Fruit fly (Drosophila melanogaster) whole organism, embryonic: ENCODE results near the gene CG13991.

ENCODE experiments used
- B-H2 ChIP-seq: fragments of 200-800 bp; sonication (Bioruptor generic); optimal IDR thresholded peaks from 2 replicates; lab custom pipeline; 2018; ENCODE audit warnings: missing biosample characterization, mild to moderate bottlenecking, missing genetic modification characterization
- Bgb ChIP-seq: fragments of 200-800 bp; sonication (Bioruptor generic); IDR thresholded peaks from 2 replicates; pipeline ENCODE4 v1.3.6; 2022; ENCODE audit warnings: missing biosample characterization, missing genetic modification characterization; ENCODE audit not compliant: partially characterized antibody
- BtbVII ChIP-seq: fragments of 200-800 bp; sonication (Bioruptor generic); optimal IDR thresholded peaks from 3 replicates; lab custom pipeline; 2017; ENCODE audit warnings: missing biosample characterization, mild to moderate bottlenecking, missing genetic modification characterization
- CG11398 ChIP-seq: fragments of 200-800 bp; sonication (Bioruptor generic); optimal IDR thresholded peaks from 2 replicates; lab custom pipeline; 2016; ENCODE audit warnings: missing biosample characterization, missing genetic modification characterization
- CG11560 ChIP-seq: fragments of 200-800 bp; sonication (Bioruptor generic); IDR thresholded peaks from 3 replicates; pipeline ENCODE4 v1.3.6; 2022; ENCODE audit warnings: missing biosample characterization, missing genetic modification characterization
- CG11696 ChIP-seq: fragments of 200-800 bp; sonication (Bioruptor generic); IDR thresholded peaks from 2 replicates; pipeline ENCODE4 v1.3.6; 2022; ENCODE audit warnings: missing biosample characterization, missing genetic modification characterization
- CG12104 ChIP-seq: fragments of 200-800 bp; sonication (Bioruptor generic); optimal IDR thresholded peaks from 3 replicates; lab custom pipeline; 2016; ENCODE audit warnings: missing biosample characterization, missing genetic modification characterization
- CG12659 ChIP-seq: fragments of 200-800 bp; sonication (Bioruptor generic); optimal IDR thresholded peaks from 3 replicates; lab custom pipeline; 2017; ENCODE audit warnings: mild to moderate bottlenecking, missing biosample characterization, missing genetic modification reagents, missing genetic modification characterization
- CG14050 ChIP-seq: fragments of 200-800 bp; sonication (Bioruptor generic); IDR thresholded peaks from 3 replicates; pipeline ENCODE4 v1.3.6; 2022; ENCODE audit warnings: missing biosample characterization, missing genetic modification characterization
- CG17186 ChIP-seq: fragments of 200-800 bp; sonication (Bioruptor generic); optimal IDR thresholded peaks from 3 replicates; lab custom pipeline; 2017; ENCODE audit warnings: missing biosample characterization, missing genetic modification reagents, missing genetic modification characterization
- CG17568 ChIP-seq: fragments of 200-800 bp; sonication (Bioruptor generic); optimal IDR thresholded peaks from 2 replicates; lab custom pipeline; 2018; ENCODE audit warnings: missing biosample characterization, mild to moderate bottlenecking, missing genetic modification characterization, moderate library complexity
- CG2202 ChIP-seq: fragments of 200-800 bp; sonication (Bioruptor generic); optimal IDR thresholded peaks from 2 replicates; lab custom pipeline; 2018; ENCODE audit warnings: missing biosample characterization, mild to moderate bottlenecking, missing genetic modification characterization
- CG2678 ChIP-seq: fragments of 200-800 bp; sonication (Bioruptor generic); optimal IDR thresholded peaks from 3 replicates; lab custom pipeline; 2019; ENCODE audit warnings: missing biosample characterization, mild to moderate bottlenecking, missing genetic modification characterization, moderate library complexity
- CG30403 ChIP-seq: fragments of 200-800 bp; sonication (Bioruptor generic); optimal IDR thresholded peaks from 3 replicates; lab custom pipeline; 2016; ENCODE audit warnings: missing biosample characterization, missing genetic modification characterization
- CG7786 ChIP-seq: fragments of 200-800 bp; sonication (Bioruptor generic); optimal IDR thresholded peaks from 2 replicates; lab custom pipeline; 2016; ENCODE audit warnings: missing biosample characterization, missing genetic modification characterization
- Camta ChIP-seq: fragments of 200-800 bp; sonication (Bioruptor generic); optimal IDR thresholded peaks from 2 replicates; lab custom pipeline; 2016; ENCODE audit warnings: missing biosample characterization, missing genetic modification characterization
- Dll ChIP-seq: fragments of 200-800 bp; sonication (Bioruptor generic); IDR thresholded peaks from 4 replicates; pipeline ENCODE4 v1.3.6; 2022; ENCODE audit warnings: missing biosample characterization, missing genetic modification characterization; ENCODE audit not compliant: partially characterized antibody
- Dref ChIP-seq: fragments of 200-800 bp; sonication (Bioruptor generic); IDR thresholded peaks from 2 replicates; pipeline ENCODE4 v1.3.6; 2022; ENCODE audit warnings: missing biosample characterization, missing genetic modification characterization
- Ets97D ChIP-seq: fragments of 200-800 bp; sonication (Bioruptor generic); optimal IDR thresholded peaks from 3 replicates; lab custom pipeline; 2016; ENCODE audit warnings: missing biosample characterization, missing genetic modification characterization
- HLH4C ChIP-seq: fragments of 200-800 bp; sonication (Bioruptor generic); IDR thresholded peaks from 3 replicates; pipeline ENCODE4 v1.3.6; 2022; ENCODE audit warnings: missing biosample characterization, missing genetic modification characterization; ENCODE audit not compliant: partially characterized antibody
- MESR4 ChIP-seq: fragments of 200-800 bp; sonication (Bioruptor generic); optimal IDR thresholded peaks from 2 replicates; lab custom pipeline; 2018; ENCODE audit warnings: missing biosample characterization, mild to moderate bottlenecking, missing genetic modification characterization, moderate library complexity
- MTF-1 ChIP-seq: fragments of 200-800 bp; sonication (Bioruptor generic); optimal IDR thresholded peaks from 2 replicates; lab custom pipeline; 2018; ENCODE audit warnings: missing biosample characterization, mild to moderate bottlenecking, missing genetic modification characterization, borderline replicate concordance
- NK7.1 ChIP-seq: fragments of 200-800 bp; sonication (Bioruptor generic); optimal IDR thresholded peaks from 3 replicates; lab custom pipeline; 2016; ENCODE audit warnings: missing biosample characterization, missing genetic modification characterization
- Nf-YA ChIP-seq: fragments of 200-800 bp; sonication (Bioruptor generic); IDR thresholded peaks from 2 replicates; pipeline ENCODE4 v1.3.6; 2022; ENCODE audit warnings: missing biosample characterization, missing genetic modification characterization
- Ptx1 ChIP-seq: fragments of 200-800 bp; sonication (Bioruptor generic); IDR thresholded peaks from 2 replicates; pipeline ENCODE4 v1.3.6; 2022; ENCODE audit warnings: missing biosample characterization, missing genetic modification characterization
- abd-A ChIP-seq: fragments of 200-800 bp; sonication (Bioruptor generic); optimal IDR thresholded peaks from 3 replicates; lab custom pipeline; 2019; ENCODE audit warnings: missing biosample characterization, mild to moderate bottlenecking, missing genetic modification characterization, moderate library complexity
- crol ChIP-seq: fragments of 200-800 bp; sonication (Bioruptor generic); IDR thresholded peaks from 2 replicates; pipeline ENCODE4 v1.3.6; 2022; ENCODE audit warnings: missing biosample characterization, missing genetic modification characterization
- dpn ChIP-seq, 2 experiments: fragments of 200-800 bp; sonication (Bioruptor generic); optimal IDR thresholded peaks; 3 replicates each; lab custom pipeline; 2016; ENCODE audit warnings: missing biosample characterization in 2 of 2, missing genetic modification characterization in 2 of 2
- fd96Cb ChIP-seq: fragments of 200-800 bp; sonication (Bioruptor generic); optimal IDR thresholded peaks from 2 replicates; lab custom pipeline; 2018; ENCODE audit warnings: missing biosample characterization, mild to moderate bottlenecking, missing genetic modification characterization, moderate library complexity
- ftz-f1 ChIP-seq: fragments of 200-800 bp; sonication (Bioruptor generic); optimal IDR thresholded peaks from 2 replicates; lab custom pipeline; 2016; ENCODE audit warnings: missing biosample characterization, missing genetic modification characterization
- gce ChIP-seq: fragments of 200-800 bp; sonication (Bioruptor generic); IDR thresholded peaks from 3 replicates; pipeline ENCODE4 v1.3.6; 2022; ENCODE audit warnings: missing biosample characterization, missing genetic modification characterization
- gcm ChIP-seq: fragments of 200-800 bp; sonication (Bioruptor generic); optimal IDR thresholded peaks from 2 replicates; lab custom pipeline; 2019; ENCODE audit warnings: missing biosample characterization, mild to moderate bottlenecking, missing genetic modification characterization, moderate library complexity
- gro ChIP-seq: fragments of 200-800 bp; sonication (Bioruptor generic); optimal IDR thresholded peaks from 2 replicates; lab custom pipeline; 2016; ENCODE audit warnings: missing biosample characterization, missing genetic modification characterization
- gsb-n ChIP-seq: fragments of 200-800 bp; sonication (Bioruptor generic); optimal IDR thresholded peaks from 3 replicates; lab custom pipeline; 2018; ENCODE audit warnings: missing biosample characterization, mild to moderate bottlenecking, missing genetic modification characterization
- hbn ChIP-seq: fragments of 200-800 bp; sonication (Bioruptor generic); IDR thresholded peaks from 2 replicates; pipeline ENCODE4 v1.3.6; 2022; ENCODE audit warnings: missing biosample characterization, missing genetic modification characterization; ENCODE audit not compliant: partially characterized antibody
- insv ChIP-seq, 2 experiments: fragments of 200-800 bp; sonication (Bioruptor generic); optimal IDR thresholded peaks; 3 replicates each; lab custom pipeline; 2016 to 2018; ENCODE audit warnings: missing biosample characterization in 2 of 2, missing genetic modification characterization in 2 of 2
- nau ChIP-seq: fragments of 200-800 bp; sonication (Bioruptor generic); optimal IDR thresholded peaks from 3 replicates; lab custom pipeline; 2017; ENCODE audit warnings: missing biosample characterization, mild to moderate bottlenecking, missing genetic modification characterization, missing genetic modification reagents
- pros ChIP-seq: fragments of 200-800 bp; sonication (Bioruptor generic); optimal IDR thresholded peaks from 3 replicates; lab custom pipeline; 2019; ENCODE audit warnings: missing biosample characterization, mild to moderate bottlenecking, missing genetic modification characterization, moderate library complexity
- pzg ChIP-seq: fragments of 200-800 bp; sonication (Bioruptor generic); optimal IDR thresholded peaks from 3 replicates; lab custom pipeline; 2018; ENCODE audit warnings: missing biosample characterization, mild to moderate bottlenecking, missing genetic modification characterization, moderate library complexity
- sc ChIP-seq, 3 experiments: fragments of >200 bp in 2 of 3; fragments of 200-800 bp in 1 of 3; sonication (Bioruptor generic) in 1 of 3; optimal IDR thresholded peaks; 2 replicates in 2 of 3; 3 replicates in 1 of 3; lab custom pipeline; 2017; ENCODE audit warnings: mild to moderate bottlenecking in 1 of 3, missing biosample characterization in 1 of 3, missing genetic modification characterization in 1 of 3, missing genetic modification reagents in 1 of 3
- sd ChIP-seq: fragments of 200-800 bp; sonication (Bioruptor generic); optimal IDR thresholded peaks from 3 replicates; lab custom pipeline; 2018; ENCODE audit warnings: missing biosample characterization, mild to moderate bottlenecking, missing genetic modification characterization, moderate library complexity
- sima ChIP-seq: fragments of 200-800 bp; sonication (Bioruptor generic); optimal IDR thresholded peaks from 2 replicates; lab custom pipeline; 2016; ENCODE audit warnings: missing biosample characterization, missing genetic modification characterization
- slbo ChIP-seq: fragments of 200-800 bp; sonication (Bioruptor generic); IDR thresholded peaks from 2 replicates; pipeline ENCODE4 v1.3.6; 2022; ENCODE audit warnings: missing biosample characterization, missing genetic modification characterization
- sob ChIP-seq: fragments of 200-800 bp; sonication (Bioruptor generic); IDR thresholded peaks from 2 replicates; pipeline ENCODE4 v1.3.6; 2022; ENCODE audit warnings: missing biosample characterization, missing genetic modification characterization
- ssp ChIP-seq: fragments of 200-800 bp; sonication (Bioruptor generic); IDR thresholded peaks from 2 replicates; pipeline ENCODE4 v1.3.6; 2022; ENCODE audit warnings: missing biosample characterization, missing genetic modification characterization
- sug ChIP-seq: fragments of 200-800 bp; optimal IDR thresholded peaks from 2 replicates; lab custom pipeline; 2019; ENCODE audit warnings: missing biosample characterization, mild to moderate bottlenecking, missing genetic modification characterization, moderate library complexity
- tna ChIP-seq: fragments of 200-800 bp; sonication (Bioruptor generic); IDR thresholded peaks from 2 replicates; pipeline ENCODE4 v1.3.6; 2022; ENCODE audit warnings: missing biosample characterization, missing genetic modification characterization; ENCODE audit not compliant: partially characterized antibody
- wek ChIP-seq: fragments of 200-800 bp; sonication (Bioruptor generic); optimal IDR thresholded peaks from 3 replicates; lab custom pipeline; 2018; ENCODE audit warnings: missing biosample characterization, mild to moderate bottlenecking, missing genetic modification characterization, moderate library complexity

CG13991 gene

DNA sequence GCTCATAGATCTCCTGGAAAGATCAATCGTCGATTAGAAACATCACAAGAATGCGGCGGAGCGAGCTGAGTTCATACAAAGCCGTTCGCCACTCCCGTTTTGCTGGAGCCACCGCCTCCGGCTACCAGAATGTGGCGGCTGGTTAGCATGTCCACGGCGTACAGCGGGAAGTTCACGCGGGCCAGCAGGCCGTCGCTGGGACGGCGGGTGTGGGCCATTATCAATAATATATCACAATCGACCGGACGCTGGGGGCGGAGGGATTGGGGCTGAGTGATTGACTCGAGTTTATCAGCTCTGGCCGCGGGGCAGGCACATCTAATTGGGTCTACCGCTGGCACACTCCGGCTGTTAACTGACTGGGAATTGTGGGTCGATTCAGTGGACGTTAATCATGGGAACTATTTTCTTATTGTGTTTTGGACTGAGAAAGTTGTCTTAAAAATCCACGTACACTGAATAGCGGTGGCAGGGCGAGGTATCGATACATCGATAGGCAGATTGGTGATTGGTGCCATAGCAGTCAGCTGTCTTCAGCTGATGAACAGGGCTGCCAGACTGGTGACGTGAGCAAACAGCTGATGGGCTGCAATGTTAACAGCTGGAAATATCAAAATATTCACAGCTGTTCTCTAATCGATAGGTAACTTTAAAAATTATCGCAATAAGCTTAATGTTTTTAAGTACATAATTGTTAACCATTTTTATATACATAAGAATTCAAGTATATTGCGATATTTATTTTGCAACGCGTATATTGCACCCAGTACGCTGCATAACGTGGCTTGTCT lies 40.5 kb upstream of the CG13991 start, which contains the start of gene CG9175 (continued):
- TF ChIP-seq pros (GFP tag; lab: Kevin White, UChicago): peak; percentile 17
- no peak for TF ChIP-seq CG17568 (GFP tag; lab: Kevin White, UChicago)
- peak; percentile 66 for TF ChIP-seq sd
- TF ChIP-seq ftz-f1 (GFP tag; lab: Kevin White, UChicago): peak; percentile 5
- no peak; the same call in 2 of the 3 replicates for TF ChIP-seq CG14050 (GFP tag; lab: Robert Waterston, UW)
- TF ChIP-seq dpn (GFP tag; optimal IDR thresholded peaks at IDR 0.05; lab: Kevin White, UChicago): peak; percentile 40 to 45
- TF ChIP-seq B-H2 (GFP tag; lab: Kevin White, UChicago): peak; percentile 65
- TF ChIP-seq CG17186 (GFP tag; lab: Kevin White, UChicago): peak; percentile 85
- TF ChIP-seq insv (GFP tag; optimal IDR thresholded peaks at IDR 0.05; lab: Kevin White, UChicago): peak in 1 of 2 experiments; percentile 31
- no peak for TF ChIP-seq ssp (GFP tag; lab: Robert Waterston, UW)
- no peak for TF ChIP-seq sc (optimal IDR thresholded peaks at IDR 0.05; lab: Kevin White, UChicago)
- TF ChIP-seq sc (GFP tag; optimal IDR thresholded peaks at IDR 0.05; lab: Kevin White, UChicago): no peak
- TF ChIP-seq gsb-n (tag; lab: Kevin White, UChicago): peak; percentile 6
- 0 out of 2 replicates have a peak, but pooled peaks have one; percentile 32 for TF ChIP-seq slbo (GFP tag; lab: Robert Waterston, UW)
- TF ChIP-seq Dll (GFP tag; lab: Robert Waterston, UW): peak; percentile 95
- peak; percentile 21 for TF ChIP-seq MTF-1
- peak; percentile 17 for TF ChIP-seq nau (GFP tag; lab: Kevin White, UChicago)
- peak; percentile 100 for TF ChIP-seq pzg (GFP tag; lab: Kevin White, UChicago)
- peak; percentile 44 for TF ChIP-seq CG30403 (GFP tag; lab: Kevin White, UChicago)
- peak; percentile 91 for TF ChIP-seq HLH4C (GFP tag; lab: Robert Waterston, UW)
- TF ChIP-seq CG11398 (GFP tag; lab: Kevin White, UChicago): peak; percentile 5
- no peak for TF ChIP-seq Nf-YA (GFP tag; lab: Robert Waterston, UW)
- no peak for TF ChIP-seq CG11560
- no peak for TF ChIP-seq BtbVII
- peak; percentile 74 for TF ChIP-seq sob (GFP tag; lab: Robert Waterston, UW)
- peak; percentile 93 for TF ChIP-seq tna (GFP tag; lab: Robert Waterston, UW)
- peak; percentile 39; the same call in 1 of the 2 replicates for TF ChIP-seq Ptx1
- TF ChIP-seq CG12659: peak; percentile 88
- TF ChIP-seq CG7786 (GFP tag; lab: Kevin White, UChicago): no peak
- peak; percentile 62 for TF ChIP-seq abd-A (tag; lab: Kevin White, UChicago)
- TF ChIP-seq Camta (GFP tag; lab: Kevin White, UChicago): peak; percentile 3
- peak; percentile 83 for TF ChIP-seq gro (GFP tag; lab: Kevin White, UChicago)
- TF ChIP-seq gcm (GFP tag; lab: Kevin White, UChicago): peak; percentile 28
- TF ChIP-seq Bgb (GFP tag; lab: Robert Waterston, UW): peak; percentile 98
- no peak for TF ChIP-seq gce (GFP tag; lab: Robert Waterston, UW)
- peak; percentile 98 for TF ChIP-seq MESR4 (GFP tag; lab: Kevin White, UChicago)
- no peak for TF ChIP-seq CG11696 (GFP tag; lab: Robert Waterston, UW)
- peak; percentile 15 for TF ChIP-seq CG12104 (GFP tag; lab: Kevin White, UChicago)
- TF ChIP-seq Dref (GFP tag; lab: Robert Waterston, UW): peak; percentile 100
- peak; percentile 23 for TF ChIP-seq wek (GFP tag; lab: Kevin White, UChicago)
- TF ChIP-seq sug: peak; percentile 62
- no peak for TF ChIP-seq fd96Cb
- peak; percentile 82 for TF ChIP-seq Ets97D (GFP tag; lab: Kevin White, UChicago)
- TF ChIP-seq sima: no peak
- peak; percentile 36 for TF ChIP-seq CG2678 (tag; lab: Kevin White, UChicago)
- no peak for TF ChIP-seq CG2202 (tag; lab: Kevin White, UChicago)
- TF ChIP-seq hbn: peak; percentile 98
- TF ChIP-seq crol (GFP tag; lab: Robert Waterston, UW): peak; percentile 40
- TF ChIP-seq NK7.1 (GFP tag; lab: Kevin White, UChicago): no peak
